Worm (Caenorhabditis elegans): ENCODE measurements around the gene sptl-2.
A peak's percentile ranks its signal among the peaks of the same experiment; 100 is the strongest.

The sptl-2 gene

ce11 chrV:8043664-8044063, 26.7 kb downstream of the sptl-2 start:
- no peak for TF ChIP-seq efl-1 (optimal IDR thresholded peaks at IDR 0.05)
- TF ChIP-seq efl-1 (GFP tag; optimal IDR thresholded peaks at IDR 0.05 in 1 of 2): peak in 1 of 2 experiments; percentile 41
- TF ChIP-seq nhr-20 (tag; optimal IDR thresholded peaks at IDR 0.05): peak; percentile 35
- no peak for TF ChIP-seq C34B4.2 (tag; optimal IDR thresholded peaks at IDR 0.05)
- no peak for TF ChIP-seq egl-27 (tag; optimal IDR thresholded peaks at IDR 0.05)
- peak; percentile 15 for TF ChIP-seq nhr-71 (tag; optimal IDR thresholded peaks at IDR 0.05)
- peak; percentile 28 for TF ChIP-seq snu-23 (GFP tag; optimal IDR thresholded peaks at IDR 0.05)
- TF ChIP-seq mep-1 (tag; optimal IDR thresholded peaks at IDR 0.05): peak; percentile 38
- peak; percentile 62 for TF ChIP-seq lin-14 (GFP tag; optimal IDR thresholded peaks at IDR 0.05)
- peak in 2 of 6 experiments; percentile 33 to 36 for TF ChIP-seq elt-3 (tag; optimal IDR thresholded peaks at IDR 0.05)
- TF ChIP-seq blmp-1 (tag; optimal IDR thresholded peaks at IDR 0.05): peak; percentile 92

ce11 chrV:8044957-8045356, 27.9 kb downstream of the sptl-2 start:
- TF ChIP-seq nhr-20 (tag; optimal IDR thresholded peaks at IDR 0.05) (peak; percentile 10), nhr-85 (tag) (peak; percentile 84), nhr-28 (tag; optimal IDR thresholded peaks at IDR 0.05) (no peak), fos-1 (tag; optimal IDR thresholded peaks at IDR 0.05) (no peak), hlh-17 (GFP tag; optimal IDR thresholded peaks at IDR 0.05; ENCODE audit: borderline replicate concordance) (no peak), nhr-90 (tag; optimal IDR thresholded peaks at IDR 0.05; ENCODE audit: poor library complexity) (no peak), ceh-63 (GFP tag; optimal IDR thresholded peaks at IDR 0.05) (no peak), nhr-11 (tag; optimal IDR thresholded peaks at IDR 0.05) (no peak), nhr-76 (tag; optimal IDR thresholded peaks at IDR 0.05) (no peak), nhr-19 (GFP tag; conservative IDR thresholded peaks at IDR 0.05) (no peak), F16B12.6 (tag; optimal IDR thresholded peaks at IDR 0.05) (no peak), lin-14 (GFP tag; optimal IDR thresholded peaks at IDR 0.05) (peak; percentile 61), efl-1 (optimal IDR thresholded peaks at IDR 0.05) (no peak), efl-1 (GFP tag; optimal IDR thresholded peaks at IDR 0.05 in 1 of 2) (peak in 1 of 2 experiments; percentile 66), grh-1 (GFP tag; IDR thresholded peaks at IDR 0.05) (0 out of 2 replicates have a peak, but pooled peaks have one; percentile 7), blmp-1 (tag; optimal IDR thresholded peaks at IDR 0.05) (peak; percentile 68), mdl-1 (tag; optimal IDR thresholded peaks at IDR 0.05) (no peak), mep-1 (tag; optimal IDR thresholded peaks at IDR 0.05) (peak; percentile 46), tlp-1 (tag; optimal IDR thresholded peaks at IDR 0.05) (no peak), snu-23 (GFP tag; optimal IDR thresholded peaks at IDR 0.05) (peak; percentile 2)

- TF ChIP-seq snu-23 (GFP tag; optimal IDR thresholded peaks at IDR 0.05) (no peak), lin-13 (GFP tag; optimal IDR thresholded peaks at IDR 0.05) (no peak), fkh-10 (GFP tag; optimal IDR thresholded peaks at IDR 0.05) (no peak)
Observed at ce11 chrV:8046706-8047105, 29.7 kb downstream of the sptl-2 start, which contains the start of gene ZC513.3. Gene ZC513.3, plus strand, starts transcription at chrV:8047006.

ce11 chrV:8050059-8050677, 33.2 kb downstream of the sptl-2 start:
- TF ChIP-seq ceh-8 (GFP tag; optimal IDR thresholded peaks at IDR 0.05) (peak; percentile 14), C16A3.4 (tag; optimal IDR thresholded peaks at IDR 0.05) (no peak)

ce11 chrV:8050811-8051210, 33.8 kb downstream of the sptl-2 start, which contains the start of gene col-43:
Gene col-43, minus strand, starts transcription at chrV:8050911.
- TF ChIP-seq dpl-1 (GFP tag; optimal IDR thresholded peaks at IDR 0.05) (no peak), Y116A8C.19 (tag; optimal IDR thresholded peaks at IDR 0.05; ENCODE audit: borderline replicate concordance) (no peak), pqm-1 (tag; optimal IDR thresholded peaks at IDR 0.05) (no peak), hlh-17 (GFP tag; optimal IDR thresholded peaks at IDR 0.05; ENCODE audit: borderline replicate concordance) (no peak), blmp-1 (tag; optimal IDR thresholded peaks at IDR 0.05) (peak; percentile 21), lin-39 (tag; optimal IDR thresholded peaks at IDR 0.05) (no peak), isw-1 (GFP tag; IDR thresholded peaks at IDR 0.05) (no peak)

Data from whole organism, L1 larva.